Fruit fly (Drosophila melanogaster) whole organism, embryonic: ENCODE data around the gene CG17593.

Experiments used
- Atf3 ChIP-seq: fragments of 200-800 bp; sonication (Bioruptor generic); optimal IDR thresholded peaks from 3 replicates; lab custom pipeline; 2016; ENCODE audit warnings: missing biosample characterization, missing genetic modification characterization
- Atf6 ChIP-seq: fragments of 200-800 bp; sonication (Bioruptor generic); IDR thresholded peaks from 2 replicates; pipeline ENCODE4 v1.3.6; 2022; ENCODE audit warnings: missing biosample characterization, missing genetic modification characterization
- B-H1 ChIP-seq: fragments of 200-800 bp; sonication (Bioruptor generic); IDR thresholded peaks from 3 replicates; pipeline ENCODE4 v1.3.6; 2022; ENCODE audit warnings: missing biosample characterization, missing genetic modification characterization
- CG10147 ChIP-seq: fragments of 200-800 bp; sonication (Bioruptor generic); optimal IDR thresholded peaks from 2 replicates; lab custom pipeline; 2019; ENCODE audit warnings: missing biosample characterization, mild to moderate bottlenecking, missing genetic modification characterization, moderate library complexity
- CG10267 ChIP-seq: fragments of 200-800 bp; sonication (Bioruptor generic); optimal IDR thresholded peaks from 2 replicates; lab custom pipeline; 2018; ENCODE audit warnings: missing biosample characterization, mild to moderate bottlenecking, missing genetic modification characterization, moderate library complexity
- CG10979 ChIP-seq: fragments of 200-800 bp; sonication (Bioruptor generic); optimal IDR thresholded peaks from 2 replicates; lab custom pipeline; 2018; ENCODE audit warnings: missing biosample characterization, mild to moderate bottlenecking, missing genetic modification characterization, moderate library complexity
- CG15696 ChIP-seq: fragments of 200-800 bp; sonication (Bioruptor generic); optimal IDR thresholded peaks from 2 replicates; lab custom pipeline; 2019; ENCODE audit warnings: missing biosample characterization, mild to moderate bottlenecking, missing genetic modification characterization, moderate library complexity
- CG16815 ChIP-seq: fragments of 200-800 bp; sonication (Bioruptor generic); optimal IDR thresholded peaks from 3 replicates; lab custom pipeline; 2017; ENCODE audit warnings: missing biosample characterization, mild to moderate bottlenecking, missing genetic modification characterization
- CG17328 ChIP-seq: fragments of 200-800 bp; sonication (Bioruptor generic); IDR thresholded peaks from 2 replicates; pipeline ENCODE4 v1.3.6; 2022; ENCODE audit warnings: missing biosample characterization, missing genetic modification characterization
- CG17359 ChIP-seq: fragments of 200-800 bp; sonication (Bioruptor generic); optimal IDR thresholded peaks from 3 replicates; lab custom pipeline; 2018; ENCODE audit warnings: missing biosample characterization, mild to moderate bottlenecking, missing genetic modification characterization, moderate library complexity
- CG17385 ChIP-seq: fragments of 200-800 bp; sonication (Bioruptor generic); optimal IDR thresholded peaks from 3 replicates; lab custom pipeline; 2018; ENCODE audit warnings: missing biosample characterization, mild to moderate bottlenecking, missing genetic modification characterization
- CG17802 ChIP-seq: fragments of 200-800 bp; sonication (Bioruptor generic); optimal IDR thresholded peaks from 2 replicates; lab custom pipeline; 2018; ENCODE audit warnings: missing biosample characterization, mild to moderate bottlenecking, missing genetic modification characterization, moderate library complexity
- CG18262 ChIP-seq: fragments of 200-800 bp; optimal IDR thresholded peaks from 3 replicates; lab custom pipeline; 2019; ENCODE audit warnings: missing biosample characterization, mild to moderate bottlenecking, missing genetic modification characterization, moderate library complexity
- CG30403 ChIP-seq: fragments of 200-800 bp; sonication (Bioruptor generic); optimal IDR thresholded peaks from 3 replicates; lab custom pipeline; 2016; ENCODE audit warnings: missing biosample characterization, missing genetic modification characterization
- CG31441 ChIP-seq: fragments of 200-800 bp; sonication (Bioruptor generic); IDR thresholded peaks from 2 replicates; pipeline ENCODE4 v1.3.6; 2022; ENCODE audit warnings: missing biosample characterization, missing genetic modification characterization
- CG33557 ChIP-seq: fragments of 200-800 bp; sonication (Bioruptor generic); optimal IDR thresholded peaks from 2 replicates; lab custom pipeline; 2019; ENCODE audit warnings: missing biosample characterization, mild to moderate bottlenecking, missing genetic modification characterization, moderate library complexity
- CG34422 ChIP-seq: fragments of 200-800 bp; sonication (Bioruptor generic); IDR thresholded peaks from 3 replicates; pipeline ENCODE4 v1.3.6; 2022; ENCODE audit warnings: missing biosample characterization, missing genetic modification characterization
- CG3847 ChIP-seq: fragments of 200-800 bp; sonication (Bioruptor generic); IDR thresholded peaks from 2 replicates; pipeline ENCODE4 v1.3.6; 2022; ENCODE audit warnings: missing biosample characterization, missing genetic modification characterization
- CG4360 ChIP-seq: fragments of 200-800 bp; sonication (Bioruptor generic); IDR thresholded peaks from 2 replicates; pipeline ENCODE4 v1.3.6; 2022; ENCODE audit warnings: missing biosample characterization, missing genetic modification characterization
- CG4424 ChIP-seq: fragments of 200-800 bp; sonication (Bioruptor generic); optimal IDR thresholded peaks from 3 replicates; lab custom pipeline; 2016; ENCODE audit warnings: missing biosample characterization, missing genetic modification characterization
- CG7372 ChIP-seq: fragments of 200-800 bp; sonication (Bioruptor generic); IDR thresholded peaks from 2 replicates; pipeline ENCODE4 v1.3.6; 2022; ENCODE audit warnings: missing biosample characterization, missing genetic modification characterization
- CG7786 ChIP-seq: fragments of 200-800 bp; sonication (Bioruptor generic); optimal IDR thresholded peaks from 2 replicates; lab custom pipeline; 2016; ENCODE audit warnings: missing biosample characterization, missing genetic modification characterization
- CG7839 ChIP-seq: fragments of 200-800 bp; sonication (Bioruptor generic); optimal IDR thresholded peaks from 3 replicates; lab custom pipeline; 2018; ENCODE audit warnings: missing biosample characterization, mild to moderate bottlenecking, missing genetic modification characterization, moderate library complexity
- CG7963 ChIP-seq: fragments of 200-800 bp; sonication (Bioruptor generic); IDR thresholded peaks from 3 replicates; pipeline ENCODE4 v1.3.6; 2022; ENCODE audit warnings: missing biosample characterization, missing genetic modification characterization; ENCODE audit not compliant: partially characterized antibody
- CoRest ChIP-seq: fragments of 200-800 bp; sonication (Bioruptor generic); optimal IDR thresholded peaks from 3 replicates; lab custom pipeline; 2018; ENCODE audit warnings: missing biosample characterization, mild to moderate bottlenecking, missing genetic modification characterization, moderate library complexity
- Dfd ChIP-seq, 2 experiments: fragments of >200 bp; optimal IDR thresholded peaks; 2 replicates each; lab custom pipeline; 2017; ENCODE audit warnings: missing biosample characterization in 2 of 2, missing genetic modification characterization in 2 of 2
- Fer1 ChIP-seq: fragments of 200-800 bp; sonication (Bioruptor generic); optimal IDR thresholded peaks from 2 replicates; lab custom pipeline; 2017; ENCODE audit warnings: missing biosample characterization, mild to moderate bottlenecking, missing genetic modification characterization
- Gsc ChIP-seq: fragments of 200-800 bp; sonication (Bioruptor generic); IDR thresholded peaks from 2 replicates; pipeline ENCODE4 v1.3.6; 2022; ENCODE audit warnings: missing biosample characterization, missing genetic modification characterization
- H15 ChIP-seq: fragments of 200-800 bp; sonication (Bioruptor generic); IDR thresholded peaks from 3 replicates; pipeline ENCODE4 v1.3.6; 2022; ENCODE audit warnings: missing biosample characterization, missing genetic modification characterization
- Hr78 ChIP-seq, 2 experiments: fragments of 200-800 bp in 1 of 2; fragments of >200 bp in 1 of 2; sonication (Bioruptor generic) in 1 of 2; optimal IDR thresholded peaks; 2 replicates each; lab custom pipeline; 2017 to 2019; ENCODE audit warnings: missing biosample characterization in 2 of 2, missing genetic modification characterization in 2 of 2, mild to moderate bottlenecking in 1 of 2, moderate library complexity in 1 of 2
- Kr ChIP-seq: fragments of 200-800 bp; sonication (Bioruptor generic); optimal IDR thresholded peaks from 2 replicates; lab custom pipeline; 2017; ENCODE audit warnings: missing biosample characterization, mild to moderate bottlenecking, missing genetic modification characterization
- Med ChIP-seq: fragments of 200-800 bp; sonication (Bioruptor generic); peaks from one replicate; lab custom pipeline; 2016; ENCODE audit warnings: missing biosample characterization, missing genetic modification characterization, mild to moderate bottlenecking, inconsistent platforms, moderate library complexity
- Oli ChIP-seq: fragments of 200-800 bp; sonication (Bioruptor generic); optimal IDR thresholded peaks from 2 replicates; lab custom pipeline; 2018; ENCODE audit warnings: missing biosample characterization, mild to moderate bottlenecking, missing genetic modification characterization, moderate library complexity
- Optix ChIP-seq: fragments of 200-800 bp; sonication (Bioruptor generic); IDR thresholded peaks from 3 replicates; pipeline ENCODE4 v1.3.6; 2022; ENCODE audit warnings: missing biosample characterization, missing genetic modification characterization
- Tbp ChIP-seq: fragments of >200 bp; optimal IDR thresholded peaks from 2 replicates; lab custom pipeline; 2018; ENCODE audit warnings: missing biosample characterization, missing genetic modification characterization
- Trl ChIP-seq, 3 experiments: fragments of >200 bp in 2 of 3; fragments of 200-800 bp in 1 of 3; sonication (Bioruptor generic) in 1 of 3; optimal IDR thresholded peaks; 2 replicates in 1 of 3; 3 replicates in 2 of 3; lab custom pipeline; 2016 to 2017; ENCODE audit warnings: missing biosample characterization in 1 of 3, missing genetic modification characterization in 1 of 3
- Usf ChIP-seq: fragments of 200-800 bp; sonication (Bioruptor generic); optimal IDR thresholded peaks from 2 replicates; lab custom pipeline; 2017; ENCODE audit warnings: missing genotype, missing biosample characterization, missing genetic modification characterization
- ac ChIP-seq: fragments of 200-800 bp; sonication (Bioruptor generic); optimal IDR thresholded peaks from 3 replicates; lab custom pipeline; 2017; ENCODE audit warnings: missing biosample characterization, mild to moderate bottlenecking, missing genetic modification characterization
- ara ChIP-seq: fragments of 200-800 bp; sonication (Bioruptor generic); IDR thresholded peaks from 2 replicates; pipeline ENCODE4 v1.3.6; 2022; ENCODE audit warnings: missing biosample characterization, missing genetic modification characterization
- ci ChIP-seq: fragments of 200-800 bp; sonication (Bioruptor generic); IDR thresholded peaks from 3 replicates; pipeline ENCODE4 v1.3.6; 2022; ENCODE audit warnings: missing biosample characterization, missing genetic modification characterization
- dan ChIP-seq: fragments of 200-800 bp; sonication (Bioruptor generic); IDR thresholded peaks from 2 replicates; pipeline ENCODE4 v1.3.6; 2022; ENCODE audit warnings: missing biosample characterization, missing genetic modification characterization
- fd64A ChIP-seq: fragments of 200-800 bp; sonication (Bioruptor generic); optimal IDR thresholded peaks from 3 replicates; lab custom pipeline; 2018; ENCODE audit warnings: missing biosample characterization, mild to moderate bottlenecking, missing genetic modification characterization
- fru ChIP-seq: fragments of >200 bp; optimal IDR thresholded peaks from 2 replicates; lab custom pipeline; 2017
- gce ChIP-seq: fragments of 200-800 bp; sonication (Bioruptor generic); IDR thresholded peaks from 3 replicates; pipeline ENCODE4 v1.3.6; 2022; ENCODE audit warnings: missing biosample characterization, missing genetic modification characterization
- h ChIP-seq: fragments of >200 bp; optimal IDR thresholded peaks from 2 replicates; lab custom pipeline; 2017
- klu ChIP-seq: fragments of 200-800 bp; sonication (Bioruptor generic); IDR thresholded peaks from 2 replicates; pipeline ENCODE4 v1.3.6; 2022; ENCODE audit warnings: missing biosample characterization, missing genetic modification characterization
- nmo ChIP-seq: fragments of 200-800 bp; sonication (Bioruptor generic); optimal IDR thresholded peaks from 2 replicates; lab custom pipeline; 2018; ENCODE audit warnings: missing biosample characterization, mild to moderate bottlenecking, missing genetic modification characterization, moderate library complexity
- sna ChIP-seq: fragments of 200-800 bp; sonication (Bioruptor generic); IDR thresholded peaks from 2 replicates; pipeline ENCODE4 v1.3.6; 2022; ENCODE audit warnings: missing biosample characterization, missing genetic modification characterization; ENCODE audit not compliant: partially characterized antibody
- tll ChIP-seq, 2 experiments: fragments of 200-800 bp in 1 of 2; fragments of >200 bp in 1 of 2; sonication (Bioruptor generic) in 1 of 2; optimal IDR thresholded peaks; 2 replicates each; lab custom pipeline; 2017 to 2019; ENCODE audit warnings: missing biosample characterization in 2 of 2, missing genetic modification characterization in 2 of 2, mild to moderate bottlenecking in 1 of 2, moderate library complexity in 1 of 2
- trh ChIP-seq: fragments of 200-800 bp; sonication (Bioruptor generic); optimal IDR thresholded peaks from 2 replicates; lab custom pipeline; 2016; ENCODE audit warnings: missing biosample characterization, missing genetic modification characterization

Gene CG17593

DNA sequence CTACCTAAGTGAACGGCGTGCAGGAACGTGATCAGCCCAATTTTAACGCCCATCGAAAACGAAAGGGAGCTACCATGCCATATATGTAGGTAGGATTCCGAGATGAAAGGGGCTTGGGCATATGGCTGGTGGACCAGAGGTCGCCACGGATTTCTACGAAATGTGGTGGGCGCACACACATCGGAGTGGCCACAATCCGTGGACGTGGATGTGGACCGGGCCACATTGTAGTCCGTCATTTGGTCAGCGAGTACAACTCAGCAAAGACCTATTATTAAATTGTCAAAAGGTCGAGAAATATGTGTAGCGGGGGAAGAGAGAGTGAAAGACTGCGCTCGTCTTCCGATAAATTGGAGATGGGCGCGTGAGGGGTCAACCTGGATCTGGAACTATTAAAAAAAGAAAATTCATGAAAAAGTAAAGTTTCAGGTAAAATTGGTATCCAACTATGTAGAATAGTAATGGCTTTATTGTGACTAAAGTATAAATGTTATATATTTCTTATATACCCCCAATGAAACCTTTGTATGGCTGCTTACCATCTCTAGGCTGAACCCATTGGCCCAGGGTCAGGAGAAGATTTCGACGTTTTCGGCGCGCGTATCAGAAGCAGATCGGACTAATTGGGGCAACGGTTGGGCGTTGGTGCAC, 40.9 kb downstream of the CG17593 start (continued):
- no peak for TF ChIP-seq Fer1 (GFP tag; lab: Kevin White, UChicago)
- TF ChIP-seq fd64A (GFP tag; lab: Kevin White, UChicago): no peak
- peak; percentile 45; the same call in 1 of the 2 replicates for TF ChIP-seq dan (GFP tag; lab: Robert Waterston, UW)
- TF ChIP-seq tll (GFP tag; optimal IDR thresholded peaks at IDR 0.05; lab: Kevin White, UChicago): no peak
- no peak for TF ChIP-seq CG16815 (GFP tag; lab: Kevin White, UChicago)
- peak; percentile 29 for TF ChIP-seq CG7839 (tag; lab: Kevin White, UChicago)
- peak in 1 of 2 experiments; percentile 88 for TF ChIP-seq Hr78 (GFP tag; optimal IDR thresholded peaks at IDR 0.05; lab: Kevin White, UChicago)
- no peak for TF ChIP-seq trh (GFP tag; lab: Kevin White, UChicago)
- TF ChIP-seq nmo (GFP tag; lab: Kevin White, UChicago): peak; percentile 15
- TF ChIP-seq Oli (tag; lab: Kevin White, UChicago): no peak
- TF ChIP-seq ara (GFP tag; lab: Robert Waterston, UW): peak; percentile 79
- 0 out of 2 replicates have a peak, but pooled peaks have one; percentile 34 for TF ChIP-seq CG17328 (GFP tag; lab: Robert Waterston, UW)
- no peak for TF ChIP-seq CG17802
- peak; percentile 50 for TF ChIP-seq Med
- TF ChIP-seq CoRest: no peak
- TF ChIP-seq CG15696 (tag; lab: Kevin White, UChicago): peak; percentile 79
- no peak for TF ChIP-seq CG3847
- 0 out of 3 replicates have a peak, but pooled peaks have one; percentile 20 for TF ChIP-seq ci
- TF ChIP-seq CG31441 (GFP tag; lab: Robert Waterston, UW): peak; percentile 40; the same call in 1 of the 2 replicates
- TF ChIP-seq B-H1: no peak
- TF ChIP-seq CG7372 (GFP tag; lab: Robert Waterston, UW): no peak
- no peak for TF ChIP-seq CG7963
- TF ChIP-seq h (lab: Kevin White, UChicago): no peak
- no peak for TF ChIP-seq Gsc (GFP tag; lab: Robert Waterston, UW)
- no peak for TF ChIP-seq CG7786 (GFP tag; lab: Kevin White, UChicago)
- no peak for TF ChIP-seq Atf3 (GFP tag; lab: Kevin White, UChicago)
- no peak for TF ChIP-seq Kr
- TF ChIP-seq fru (lab: Kevin White, UChicago): no peak
- TF ChIP-seq H15 (GFP tag; lab: Robert Waterston, UW): peak; percentile 57; the same call in 1 of the 3 replicates
- TF ChIP-seq Atf6: no peak
- peak; percentile 55 for TF ChIP-seq CG10979 (tag; lab: Kevin White, UChicago)
- TF ChIP-seq CG17385: no peak
- TF ChIP-seq CG10147 (GFP tag; lab: Kevin White, UChicago): no peak
- TF ChIP-seq CG4424: peak; percentile 50
- no peak for TF ChIP-seq ac (GFP tag; lab: Kevin White, UChicago)
- 0 out of 3 replicates have a peak, but pooled peaks have one; percentile 29 for TF ChIP-seq gce (GFP tag; lab: Robert Waterston, UW)
- peak; percentile 45 for TF ChIP-seq CG18262 (tag; lab: Kevin White, UChicago)
- TF ChIP-seq CG34422 (GFP tag; lab: Robert Waterston, UW): peak; percentile 54; the same call in 2 of the 3 replicates
- peak; percentile 9 for TF ChIP-seq CG17359 (tag; lab: Kevin White, UChicago)
- peak; percentile 51; the same call in 1 of the 3 replicates for TF ChIP-seq Optix (GFP tag; lab: Robert Waterston, UW)
- 0 out of 2 replicates have a peak, but pooled peaks have one; percentile 25 for TF ChIP-seq sna (GFP tag; lab: Robert Waterston, UW)
- TF ChIP-seq Usf: no peak
- TF ChIP-seq Trl (optimal IDR thresholded peaks at IDR 0.05; lab: Kevin White, UChicago): no peak
- no peak for TF ChIP-seq Trl (GFP tag; optimal IDR thresholded peaks at IDR 0.05; lab: Kevin White, UChicago)
- no peak for TF ChIP-seq CG30403
- no peak for TF ChIP-seq Tbp (GFP tag; lab: Kevin White, UChicago)
- TF ChIP-seq CG4360: no peak
- TF ChIP-seq Dfd (GFP tag; optimal IDR thresholded peaks at IDR 0.05; lab: Kevin White, UChicago): no peak
- peak; percentile 54 for TF ChIP-seq CG33557 (GFP tag; lab: Kevin White, UChicago)
- peak; percentile 35 for TF ChIP-seq CG10267 (tag; lab: Kevin White, UChicago)
- no peak for TF ChIP-seq klu (GFP tag; lab: Robert Waterston, UW)
